Worm (Caenorhabditis elegans) whole organism, young adult: Measurements from ENCODE around the gene mtx-2.

Experiments used
- Y95B8A.8 ChIP-seq: fragments of 200-800 bp; sonication (Bioruptor generic); IDR thresholded peaks from 2 replicates; pipeline ENCODE4 v1.3.6; 2022; ENCODE audit warnings: missing genetic modification reagents, missing genetic modification characterization, missing compliant biosample characterization
- ama-1 ChIP-seq, 3 experiments: fragments of 150-350 bp in 1 of 3; sonication (generic microtip) in 2 of 3; optimal IDR thresholded peaks; 2 replicates each; lab custom pipeline; 2014 to 2018; ENCODE audit warnings: missing biosample characterization in 2 of 3, missing genetic modification characterization in 2 of 3, missing genetic modification reagents in 2 of 3
- dpl-1 ChIP-seq: fragments of 150-350 bp; optimal IDR thresholded peaks from 2 replicates; lab custom pipeline; 2014; ENCODE audit warnings: missing biosample characterization, missing genetic modification reagents, missing genetic modification characterization
- egl-18 ChIP-seq: fragments of 200-800 bp; sonication (Bioruptor generic); IDR thresholded peaks from 2 replicates; pipeline ENCODE4 v1.3.6; 2022; ENCODE audit warnings: missing genetic modification reagents, missing genetic modification characterization, missing compliant biosample characterization
- him-1 ChIP-seq: sonication (generic microtip); optimal IDR thresholded peaks from 2 replicates; lab custom pipeline; 2016; ENCODE audit warnings: missing genotype, missing genetic modification reagents, missing genetic modification characterization, missing compliant biosample characterization
- lag-1 ChIP-seq: fragments of 200-800 bp; sonication (Bioruptor generic); IDR thresholded peaks from 2 replicates; pipeline ENCODE4 v1.3.6; 2022; ENCODE audit warnings: missing genetic modification reagents, missing genetic modification characterization, missing compliant biosample characterization
- lin-35 ChIP-seq, 3 experiments: fragments of 150-350 bp in 2 of 3; sonication (generic microtip) in 1 of 3; optimal IDR thresholded peaks; 2 replicates each; lab custom pipeline; 2014 to 2018; ENCODE audit warnings: missing biosample characterization in 3 of 3, missing genetic modification characterization in 3 of 3, missing genetic modification reagents in 3 of 3
- mes-4 ChIP-seq: sonication (generic microtip); optimal IDR thresholded peaks from 2 replicates; lab custom pipeline; 2016; ENCODE audit warnings: missing genotype, missing genetic modification characterization, missing compliant biosample characterization
- nfya-1 ChIP-seq: sonication (generic microtip); optimal IDR thresholded peaks from 2 replicates; lab custom pipeline; 2017; ENCODE audit warnings: antibody characterized with exemption, missing compliant biosample characterization, missing genetic modification characterization, borderline replicate concordance; ENCODE audit not compliant: insufficient read depth
- nhr-90 ChIP-seq: sonication (generic microtip); optimal IDR thresholded peaks from 2 replicates; lab custom pipeline; 2016; ENCODE audit warnings: missing genotype, mild to moderate bottlenecking, missing genetic modification characterization, missing compliant biosample characterization
- sdz-38 ChIP-seq: sonication (generic microtip); optimal IDR thresholded peaks from 2 replicates; lab custom pipeline; 2016; ENCODE audit warnings: missing genotype, missing genetic modification characterization, missing compliant biosample characterization
- snpc-4 ChIP-seq, 5 experiments: fragments of 150-350 bp in 1 of 5; sonication (generic microtip) in 4 of 5; optimal IDR thresholded peaks; 2 replicates each; lab custom pipeline; 2014 to 2018; ENCODE audit warnings: missing genetic modification characterization in 5 of 5, missing biosample characterization in 3 of 5, antibody characterized with exemption in 2 of 5, mild to moderate bottlenecking in 2 of 5, missing compliant biosample characterization in 2 of 5, missing genotype in 2 of 5, moderate library complexity in 2 of 5, missing genetic modification reagents in 1 of 5

DNA sequence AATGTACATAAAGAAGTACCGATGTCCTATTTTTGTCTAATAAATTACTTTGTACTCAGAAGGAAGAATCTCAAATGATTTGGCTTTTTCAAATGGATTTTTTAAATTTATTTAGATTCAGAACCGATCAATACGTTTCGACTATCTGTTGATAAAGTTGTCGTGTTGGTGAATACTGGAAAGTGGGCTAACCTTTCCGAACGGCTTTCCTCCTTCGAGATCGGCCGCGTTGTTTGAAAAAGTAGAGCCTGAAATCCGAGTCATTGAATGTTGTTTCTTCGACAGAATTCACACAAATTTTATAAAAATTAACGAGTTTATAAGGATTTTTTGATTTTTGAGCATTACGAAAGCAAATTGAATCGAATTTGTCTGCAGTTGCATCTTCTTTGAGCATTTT, 10.4 kb upstream of the mtx-2 start:
- no peak for TF ChIP-seq Y95B8A.8 (GFP tag; lab: Robert Waterston, UW)
- no peak for TF ChIP-seq snpc-4 (GFP tag; optimal IDR thresholded peaks at IDR 0.05; lab: Kevin White, UChicago)
- no peak for TF ChIP-seq snpc-4 (tag; optimal IDR thresholded peaks at IDR 0.05; lab: Kevin White, UChicago)
- no peak for TF ChIP-seq lag-1 (GFP tag; lab: Robert Waterston, UW)
- no peak for TF ChIP-seq dpl-1 (GFP tag; lab: Kevin White, UChicago)
- TF ChIP-seq ama-1 (optimal IDR thresholded peaks at IDR 0.05; lab: Kevin White, UChicago), result no peak
- peak in 1 of 2 experiments; percentile 36 for TF ChIP-seq ama-1 (GFP tag; optimal IDR thresholded peaks at IDR 0.05; lab: Kevin White, UChicago)
- no peak for TF ChIP-seq nhr-90 (tag; lab: Kevin White, UChicago)
- no peak for TF ChIP-seq egl-18 (GFP tag; lab: Robert Waterston, UW)
- TF ChIP-seq him-1 (tag; lab: Kevin White, UChicago), result peak; percentile 59
- TF ChIP-seq lin-35 (GFP tag; optimal IDR thresholded peaks at IDR 0.05; lab: Kevin White, UChicago), result no peak
- TF ChIP-seq mes-4 (tag; lab: Kevin White, UChicago), result no peak
- TF ChIP-seq sdz-38 (tag; lab: Kevin White, UChicago), result no peak
- no peak for TF ChIP-seq nfya-1 (tag; lab: Kevin White, UChicago)
